Worm (Caenorhabditis elegans) whole organism, early embryonic: ENCODE measurements around the gene F35A5.5.

Source experiments
- B0310.2 ChIP-seq: sonication (generic microtip); optimal IDR thresholded peaks from 2 replicates; lab custom pipeline; 2016; ENCODE audit warnings: mild to moderate bottlenecking, missing genetic modification characterization, missing compliant biosample characterization
- F13C5.2 ChIP-seq: sonication (generic microtip); optimal IDR thresholded peaks from 2 replicates; lab custom pipeline; 2017; ENCODE audit warnings: mild to moderate bottlenecking, missing genetic modification characterization, inconsistent platforms, missing compliant biosample characterization
- aly-1 ChIP-seq: sonication (generic microtip); optimal IDR thresholded peaks from 2 replicates; lab custom pipeline; 2016; ENCODE audit warnings: missing genetic modification characterization, missing compliant biosample characterization
- ama-1 ChIP-seq: fragments of 150-350 bp; optimal IDR thresholded peaks from 2 replicates; lab custom pipeline; 2014
- ceh-13 ChIP-seq: fragments of 200-800 bp; sonication (Bioruptor generic); optimal IDR thresholded peaks from 2 replicates; lab custom pipeline; 2018; ENCODE audit warnings: mild to moderate bottlenecking, missing genetic modification characterization, missing compliant biosample characterization
- ceh-36 ChIP-seq: sonication (generic microtip); optimal IDR thresholded peaks from 2 replicates; lab custom pipeline; 2016; ENCODE audit warnings: missing genetic modification characterization, inconsistent platforms, missing compliant biosample characterization
- ets-7 ChIP-seq: sonication (generic microtip); optimal IDR thresholded peaks from 2 replicates; lab custom pipeline; 2016; ENCODE audit warnings: missing genotype, missing genetic modification characterization, missing compliant biosample characterization
- flt-1 ChIP-seq: fragments of 200-800 bp; sonication (Bioruptor generic); IDR thresholded peaks from 2 replicates; pipeline ENCODE4 v1.3.6; 2022; ENCODE audit warnings: missing genetic modification characterization, missing compliant biosample characterization
- hmbx-1 ChIP-seq: sonication (generic microtip); optimal IDR thresholded peaks from 2 replicates; lab custom pipeline; 2016; ENCODE audit warnings: mild to moderate bottlenecking, missing genetic modification characterization, missing compliant biosample characterization
- hmg-4 ChIP-seq: fragments of 200-800 bp; sonication (Bioruptor generic); optimal IDR thresholded peaks from 2 replicates; lab custom pipeline; 2018; ENCODE audit warnings: mild to moderate bottlenecking, missing genetic modification characterization, missing compliant biosample characterization
- hnd-1 ChIP-seq: sonication (generic microtip); optimal IDR thresholded peaks from 2 replicates; lab custom pipeline; 2016; ENCODE audit warnings: missing genetic modification characterization, missing compliant biosample characterization
- pes-1 ChIP-seq: fragments of 200-800 bp; sonication (Bioruptor generic); IDR thresholded peaks from 2 replicates; pipeline ENCODE4 v1.3.6; 2022; ENCODE audit warnings: missing genetic modification reagents, missing genetic modification characterization, missing compliant biosample characterization
- scrt-1 ChIP-seq: fragments of 200-800 bp; sonication (Bioruptor generic); IDR thresholded peaks from 2 replicates; pipeline ENCODE4 v1.3.6; 2022; ENCODE audit warnings: missing genetic modification characterization, missing compliant biosample characterization
- sea-1 ChIP-seq: fragments of 200-800 bp; sonication (Bioruptor generic); conservative IDR thresholded peaks from 2 replicates; pipeline ENCODE4 v1.3.6; 2022; ENCODE audit warnings: missing genetic modification characterization, missing compliant biosample characterization
- tbx-11 ChIP-seq: fragments of 200-800 bp; sonication (Bioruptor generic); IDR thresholded peaks from 2 replicates; pipeline ENCODE4 v1.3.6; 2022; ENCODE audit warnings: missing genetic modification characterization, missing compliant biosample characterization
- tbx-37 ChIP-seq: fragments of 200-800 bp; sonication (Bioruptor generic); conservative IDR thresholded peaks from 2 replicates; pipeline ENCODE4 v1.3.6; 2022; ENCODE audit warnings: missing genetic modification reagents, missing genetic modification characterization, missing compliant biosample characterization
- tra-4 ChIP-seq: sonication (generic microtip); optimal IDR thresholded peaks from 2 replicates; lab custom pipeline; 2017; ENCODE audit warnings: missing genetic modification characterization, missing compliant biosample characterization

The F35A5.5 gene

DNA sequence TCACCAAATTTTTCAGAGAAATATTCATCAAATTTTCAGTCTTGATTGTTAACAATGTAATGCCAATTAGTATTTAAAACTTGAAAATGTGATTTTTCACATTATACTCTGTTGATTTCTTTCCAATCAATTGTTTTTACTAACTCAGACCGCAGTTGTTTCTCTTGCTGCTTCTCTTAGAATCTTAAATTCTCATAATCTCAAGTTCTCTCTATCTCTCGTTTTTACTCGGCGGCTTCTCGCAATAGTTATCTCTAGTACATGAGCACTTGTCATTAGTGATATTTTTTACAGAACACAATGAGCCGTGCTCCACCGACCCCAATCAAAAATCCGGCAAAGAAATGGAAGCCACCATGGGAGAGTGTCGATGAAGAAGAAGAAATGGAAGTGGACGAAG lies 11.6 kb upstream of the F35A5.5 start, which contains the start of gene F35A5.1:
Gene F35A5.1 (plus strand): TSS at position 301 of the 400 bp plus-strand sequence.
- TF ChIP-seq hmbx-1 (tag; lab: Kevin White, UChicago) (no peak), ceh-13 (GFP tag; lab: Kevin White, UChicago) (no peak), pes-1 (GFP tag; lab: Robert Waterston, UW) (no peak), hmg-4 (GFP tag; lab: Kevin White, UChicago) (no peak), B0310.2 (tag; lab: Kevin White, UChicago) (no peak), scrt-1 (GFP tag; lab: Robert Waterston, UW) (no peak), aly-1 (tag; lab: Kevin White, UChicago) (no peak), tra-4 (no peak), ama-1 (lab: Kevin White, UChicago) (no peak), tbx-11 (no peak)

- no peak for TF ChIP-seq hnd-1 (tag; lab: Kevin White, UChicago)
- TF ChIP-seq tbx-11: no peak
Measured at ce11 chrX:3804837-3805236, 9.3 kb upstream of the F35A5.5 start, which contains the start of gene F35A5.2. TSS of gene F35A5.2 (plus strand) at chrX:3805137.

- TF ChIP-seq tbx-37: 0 out of 2 replicates have a peak, but pooled peaks have one; percentile 16
- no peak for TF ChIP-seq tra-4
- TF ChIP-seq tbx-11: peak; percentile 62; the same call in 1 of the 2 replicates
- no peak for TF ChIP-seq B0310.2 (tag; lab: Kevin White, UChicago)
- TF ChIP-seq hnd-1 (tag; lab: Kevin White, UChicago): no peak
- TF ChIP-seq ceh-36: no peak
- no peak for TF ChIP-seq ets-7
- peak; percentile 65 for TF ChIP-seq F13C5.2
- TF ChIP-seq sea-1 (GFP tag; lab: Robert Waterston, UW): no peak
- no peak for TF ChIP-seq hmg-4 (GFP tag; lab: Kevin White, UChicago)
Measured at ce11 chrX:3803314-3803713, 7.8 kb upstream of the F35A5.5 start, which contains the start of gene F35A5.8. TSS of gene F35A5.8 (minus strand) at chrX:3803464.

DNA sequence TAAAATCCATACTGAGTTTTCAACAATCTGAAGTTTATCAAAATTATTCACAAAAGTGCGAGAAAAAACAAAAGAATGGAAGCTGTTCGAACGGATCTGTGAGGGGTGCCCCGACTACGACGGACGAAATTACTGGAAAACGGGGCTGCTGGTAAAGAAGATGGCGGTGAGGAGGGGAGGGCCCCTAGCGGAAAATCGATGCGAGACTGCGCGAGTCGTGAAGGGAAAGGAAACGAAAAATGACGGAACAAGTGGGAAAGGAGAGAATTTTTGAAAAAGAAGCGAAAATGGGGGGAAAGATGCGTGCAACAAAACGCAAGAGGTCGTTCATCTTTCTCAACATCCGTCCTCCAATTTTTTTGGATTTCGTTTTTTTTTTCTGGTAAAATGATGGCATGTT lies 7.2 kb upstream of the F35A5.5 start:
- TF ChIP-seq ets-7: no peak
- no peak for TF ChIP-seq tbx-37
- TF ChIP-seq hnd-1 (tag; lab: Kevin White, UChicago): no peak
- no peak for TF ChIP-seq tbx-11
- TF ChIP-seq ceh-36: no peak
- TF ChIP-seq F13C5.2: no peak
- no peak for TF ChIP-seq hmbx-1 (tag; lab: Kevin White, UChicago)
- TF ChIP-seq aly-1 (tag; lab: Kevin White, UChicago): no peak
- no peak for TF ChIP-seq ceh-13 (GFP tag; lab: Kevin White, UChicago)
- TF ChIP-seq B0310.2 (tag; lab: Kevin White, UChicago): no peak
- TF ChIP-seq pes-1 (GFP tag; lab: Robert Waterston, UW): no peak
- TF ChIP-seq hmg-4 (GFP tag; lab: Kevin White, UChicago): no peak
- no peak for TF ChIP-seq ama-1 (lab: Kevin White, UChicago)
- TF ChIP-seq scrt-1 (GFP tag; lab: Robert Waterston, UW): no peak
- no peak for TF ChIP-seq flt-1 (GFP tag; lab: Robert Waterston, UW)

DNA sequence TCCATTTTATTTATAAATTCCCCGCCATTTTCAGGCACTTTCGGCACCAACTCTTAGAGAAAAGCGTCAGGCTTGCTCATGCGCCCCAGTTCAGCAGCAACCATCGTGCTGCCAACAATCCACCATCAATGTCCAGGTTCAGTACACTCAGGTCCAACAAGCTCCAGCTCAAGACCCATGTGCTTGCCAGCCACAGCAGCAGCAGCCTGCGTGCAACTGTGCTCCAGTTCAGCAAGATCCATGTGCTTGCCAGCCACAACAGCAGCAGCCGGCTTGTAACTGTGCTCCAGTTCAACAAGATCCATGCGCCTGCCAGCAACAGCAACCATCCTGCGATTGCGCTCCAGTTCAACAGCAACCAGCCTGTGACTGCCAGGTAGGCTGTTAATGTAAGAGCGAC lies 2.7 kb upstream of the F35A5.5 start:
- TF ChIP-seq aly-1 (tag; lab: Kevin White, UChicago): no peak
- TF ChIP-seq pes-1 (GFP tag; lab: Robert Waterston, UW): no peak
- no peak for TF ChIP-seq sea-1 (GFP tag; lab: Robert Waterston, UW)
- TF ChIP-seq tbx-11: no peak
- TF ChIP-seq ceh-36: no peak
- no peak for TF ChIP-seq tbx-37
- no peak for TF ChIP-seq scrt-1 (GFP tag; lab: Robert Waterston, UW)
- TF ChIP-seq hmbx-1 (tag; lab: Kevin White, UChicago): no peak
- no peak for TF ChIP-seq F13C5.2
- no peak for TF ChIP-seq hnd-1 (tag; lab: Kevin White, UChicago)
- no peak for TF ChIP-seq ceh-13 (GFP tag; lab: Kevin White, UChicago)
- no peak for TF ChIP-seq ama-1 (lab: Kevin White, UChicago)
- no peak for TF ChIP-seq tra-4
- TF ChIP-seq flt-1 (GFP tag; lab: Robert Waterston, UW): no peak
- TF ChIP-seq hmg-4 (GFP tag; lab: Kevin White, UChicago): no peak

DNA sequence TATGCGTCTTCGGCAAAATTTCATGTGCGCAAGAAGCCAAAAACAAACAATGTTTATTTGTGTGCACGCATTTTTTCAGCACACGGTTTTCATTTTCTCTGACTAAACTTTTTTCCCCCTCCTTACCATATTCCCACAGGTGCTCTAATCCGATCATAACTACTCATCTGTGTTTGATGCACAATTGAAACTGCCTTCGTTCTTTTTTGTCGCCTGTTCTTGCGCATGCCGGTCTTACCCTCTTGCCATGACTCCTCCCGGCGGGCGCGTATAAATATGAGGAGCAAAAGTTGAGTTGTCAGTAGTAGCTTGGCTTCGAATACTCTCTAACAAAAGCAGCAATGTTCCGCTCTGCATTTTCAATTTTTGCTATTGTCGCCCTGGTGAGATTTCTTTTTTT lies 2.3 kb upstream of the F35A5.5 start, which contains the start of gene abu-10:
Gene abu-10 (plus strand): TSS at position 301 of the 400 bp plus-strand sequence.
- TF ChIP-seq hmbx-1 (tag; lab: Kevin White, UChicago) (no peak), F13C5.2 (no peak), flt-1 (GFP tag; lab: Robert Waterston, UW) (no peak), scrt-1 (GFP tag; lab: Robert Waterston, UW) (no peak), ama-1 (lab: Kevin White, UChicago) (no peak), aly-1 (tag; lab: Kevin White, UChicago) (no peak)

DNA sequence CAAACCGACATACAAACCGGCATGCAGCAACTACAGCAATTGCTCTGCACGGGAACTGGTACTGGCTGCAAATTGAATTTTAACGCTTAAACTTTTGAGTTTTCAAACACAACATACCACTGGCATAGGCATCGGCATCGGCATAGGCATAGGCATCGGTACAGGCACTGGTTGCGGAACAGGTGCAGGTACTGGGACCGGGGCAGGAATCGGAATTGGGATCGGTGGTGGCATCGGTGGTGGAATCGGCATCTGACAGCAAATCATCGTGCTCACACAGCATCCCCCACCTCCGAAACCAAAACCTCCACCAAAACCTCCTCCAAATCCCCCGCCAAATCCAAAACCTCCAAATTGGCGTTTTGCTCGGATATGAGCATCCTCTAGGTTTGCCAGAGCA lies 1.4 kb downstream of the F35A5.5 start:
- TF ChIP-seq hmg-4 (GFP tag; lab: Kevin White, UChicago) (no peak), aly-1 (tag; lab: Kevin White, UChicago) (no peak), B0310.2 (tag; lab: Kevin White, UChicago) (no peak), scrt-1 (GFP tag; lab: Robert Waterston, UW) (no peak)

DNA sequence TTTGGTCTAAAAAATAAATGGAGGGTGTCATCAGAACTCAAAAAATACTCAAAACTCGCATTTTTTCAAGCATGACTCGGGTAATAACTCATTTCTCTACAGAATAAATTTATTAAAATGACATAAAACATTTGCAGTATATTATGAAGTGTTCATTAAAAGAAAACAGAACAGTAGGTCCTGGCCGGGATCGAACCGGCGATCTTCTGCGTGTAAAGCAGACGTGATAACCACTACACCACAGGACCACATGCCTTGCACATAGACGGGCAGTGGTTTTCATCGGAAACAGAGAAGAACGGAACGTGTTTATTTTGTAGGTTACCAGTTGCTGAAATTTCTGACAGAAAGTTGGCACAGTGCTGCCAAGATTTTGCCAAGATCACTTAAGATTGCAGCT lies 2.2 kb downstream of the F35A5.5 start:
- TF ChIP-seq pes-1 (GFP tag; lab: Robert Waterston, UW) (0 out of 2 replicates have a peak, but pooled peaks have one; percentile 50), hmg-4 (GFP tag; lab: Kevin White, UChicago) (no peak)

DNA sequence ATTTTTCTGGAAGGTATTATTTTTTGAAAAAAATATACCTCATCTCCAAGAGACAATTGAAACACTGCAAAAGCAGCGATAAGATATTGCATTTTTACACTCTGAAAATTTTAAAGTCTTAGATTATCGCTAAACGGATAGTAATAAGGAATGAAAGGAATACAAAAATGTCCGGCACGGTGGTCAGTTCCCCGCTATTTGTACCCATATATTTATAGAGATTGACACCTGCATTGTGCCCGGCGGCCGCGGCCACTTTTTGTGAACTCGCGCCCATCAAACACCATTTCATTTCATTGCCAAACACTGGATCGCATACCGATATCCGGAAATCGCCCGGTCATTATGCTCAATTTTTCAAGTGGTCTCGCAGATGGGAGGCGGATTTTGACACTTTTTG lies 2.8 kb downstream of the F35A5.5 start, which contains the start of gene idpp-5:
Gene idpp-5 (minus strand): TSS at position 101 of the 400 bp plus-strand sequence.
- no peak for TF ChIP-seq hnd-1 (tag; lab: Kevin White, UChicago)
- no peak for TF ChIP-seq aly-1 (tag; lab: Kevin White, UChicago)
- no peak for TF ChIP-seq ceh-36
- no peak for TF ChIP-seq hmg-4 (GFP tag; lab: Kevin White, UChicago)
